Fruit fly (Drosophila melanogaster): Measurements from ENCODE around the gene Zaf1.

DNA sequence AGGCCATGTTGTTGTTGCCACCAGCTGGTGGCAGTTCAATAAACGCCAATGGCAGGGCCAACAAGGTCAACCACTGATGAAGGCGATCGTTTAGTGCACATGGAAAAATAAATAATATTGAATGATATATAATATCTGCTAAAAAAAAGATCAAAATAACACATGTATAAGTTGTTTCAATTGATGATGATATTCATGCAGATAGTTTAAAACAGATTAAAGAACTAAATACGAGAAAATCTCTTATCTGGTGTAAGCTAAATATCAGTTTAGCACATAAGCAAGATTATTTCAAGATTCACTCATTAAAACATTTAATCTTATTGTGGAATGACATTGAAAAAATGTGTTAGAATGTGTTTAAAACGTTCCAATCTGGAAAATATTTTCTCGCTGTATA lies 38.0 kb upstream of the Zaf1 start:
- TF ChIP-seq CG8478 (optimal IDR thresholded peaks at IDR 0.05) (no peak), CTCF (optimal IDR thresholded peaks at IDR 0.05) (no peak)

Measured in S2 (cell line).